Worm (Caenorhabditis elegans): ENCODE measurements around the gene F11D5.6.

- TF ChIP-seq nhr-25 (tag; optimal IDR thresholded peaks at IDR 0.05) (peak; percentile 58), nhr-237 (tag; optimal IDR thresholded peaks at IDR 0.05) (no peak), tbx-2 (tag; optimal IDR thresholded peaks at IDR 0.05) (no peak), nhr-76 (tag; optimal IDR thresholded peaks at IDR 0.05) (no peak), nhr-77 (tag; optimal IDR thresholded peaks at IDR 0.05) (no peak), lin-39 (tag; optimal IDR thresholded peaks at IDR 0.05) (no peak)
Measured at ce11 chrX:3343620-3344197, 17.6 kb upstream of the F11D5.6 start.
